Fruit fly (Drosophila melanogaster) whole organism, adult: ENCODE results near the gene CG42655.

Experiments
- CG11617 ChIP-seq: fragments of 200-800 bp; sonication (Bioruptor generic); optimal IDR thresholded peaks from 2 replicates; lab custom pipeline; 2017; ENCODE audit warnings: mild to moderate bottlenecking, missing biosample characterization, missing genetic modification reagents, missing genetic modification characterization
- CG7045 ChIP-seq: fragments of 200-800 bp; sonication (Bioruptor generic); optimal IDR thresholded peaks from 2 replicates; lab custom pipeline; 2017; ENCODE audit warnings: missing biosample characterization, mild to moderate bottlenecking, missing genetic modification characterization
- CG7101 ChIP-seq: fragments of 200-800 bp; sonication (Bioruptor generic); optimal IDR thresholded peaks from 2 replicates; lab custom pipeline; 2018; ENCODE audit warnings: missing biosample characterization, mild to moderate bottlenecking, missing genetic modification characterization, moderate library complexity
- Crg-1 ChIP-seq: fragments of 200-800 bp; sonication (Bioruptor generic); optimal IDR thresholded peaks from 2 replicates; lab custom pipeline; 2016; ENCODE audit warnings: missing biosample characterization, missing genetic modification characterization
- cic ChIP-seq: fragments of 200-800 bp; sonication (Bioruptor generic); optimal IDR thresholded peaks from 2 replicates; lab custom pipeline; 2017; ENCODE audit warnings: missing biosample characterization, mild to moderate bottlenecking, missing genetic modification characterization, moderate library complexity

DNA sequence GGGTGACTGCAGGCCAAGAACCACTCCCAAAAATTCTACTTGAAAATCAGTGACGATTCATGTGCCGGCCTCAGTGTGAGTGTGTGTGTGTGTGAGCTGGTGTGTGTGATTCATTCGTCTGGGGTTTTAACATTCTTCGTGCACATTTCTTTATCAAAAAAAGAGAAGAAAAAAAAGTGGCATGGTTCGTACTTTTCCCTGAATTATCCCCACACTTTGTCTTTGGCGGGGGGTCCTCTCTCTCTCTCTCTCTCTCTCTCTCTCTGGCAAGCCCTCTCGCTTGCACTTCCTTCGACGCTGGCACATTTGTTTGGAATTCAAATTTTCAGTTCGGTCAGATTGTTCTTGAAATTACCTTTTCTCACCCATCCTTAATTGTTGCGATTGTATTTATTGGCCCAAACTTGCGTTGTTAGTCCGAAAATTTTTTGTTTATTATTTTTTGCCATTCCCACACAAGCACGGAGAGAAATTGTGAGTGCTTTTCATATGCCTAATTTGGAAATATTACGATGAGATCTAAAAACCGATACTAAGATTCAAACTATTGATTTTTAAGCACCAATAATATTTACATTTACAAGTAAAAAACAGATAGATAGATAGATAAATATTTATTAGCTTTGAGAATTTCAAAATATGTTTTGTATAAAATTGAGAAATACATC, 24.3 kb downstream of the CG42655 start:
- TF ChIP-seq CG11617 (peak; percentile 26), CG7045 (GFP tag; lab: Kevin White, UChicago) (no peak), CG7101 (tag; lab: Kevin White, UChicago) (peak; percentile 10), Crg-1 (no peak), cic (GFP tag; lab: Kevin White, UChicago) (peak; percentile 19)
